Fruit fly (Drosophila melanogaster) whole organism, embryonic: ENCODE measurements around the gene IntS10.

ENCODE experiments used
- Asciz ChIP-seq: fragments of 200-800 bp; sonication (Bioruptor generic); optimal IDR thresholded peaks from 2 replicates; lab custom pipeline; 2017; ENCODE audit warnings: missing biosample characterization, mild to moderate bottlenecking, missing genetic modification characterization, missing genetic modification reagents
- B-H2 ChIP-seq: fragments of 200-800 bp; sonication (Bioruptor generic); optimal IDR thresholded peaks from 2 replicates; lab custom pipeline; 2018; ENCODE audit warnings: missing biosample characterization, mild to moderate bottlenecking, missing genetic modification characterization
- CG1024 ChIP-seq: fragments of 200-800 bp; sonication (Bioruptor generic); IDR thresholded peaks from 2 replicates; pipeline ENCODE4 v1.3.6; 2022; ENCODE audit warnings: missing biosample characterization, missing genetic modification characterization
- CG10959 ChIP-seq: fragments of 200-800 bp; sonication (Bioruptor generic); IDR thresholded peaks from 2 replicates; pipeline ENCODE4 v1.3.6; 2022; ENCODE audit warnings: missing biosample characterization, missing genetic modification characterization
- CG11398 ChIP-seq: fragments of 200-800 bp; sonication (Bioruptor generic); optimal IDR thresholded peaks from 2 replicates; lab custom pipeline; 2016; ENCODE audit warnings: missing biosample characterization, missing genetic modification characterization
- CG11695 ChIP-seq: fragments of 200-800 bp; sonication (Bioruptor generic); IDR thresholded peaks from 3 replicates; pipeline ENCODE4 v1.3.6; 2022; ENCODE audit warnings: missing biosample characterization, missing genetic modification characterization
- CG12391 ChIP-seq: fragments of 200-800 bp; sonication (Bioruptor generic); optimal IDR thresholded peaks from 3 replicates; lab custom pipeline; 2018; ENCODE audit warnings: missing biosample characterization, mild to moderate bottlenecking, missing genetic modification characterization, moderate library complexity
- CG12744 ChIP-seq: fragments of 200-800 bp; sonication (Bioruptor generic); optimal IDR thresholded peaks from 2 replicates; lab custom pipeline; 2016; ENCODE audit warnings: missing biosample characterization, missing genetic modification characterization
- CG15073 ChIP-seq: fragments of 200-800 bp; sonication (Bioruptor generic); optimal IDR thresholded peaks from 2 replicates; lab custom pipeline; 2016; ENCODE audit warnings: missing biosample characterization, missing genetic modification characterization
- CG16779 ChIP-seq: fragments of 200-800 bp; sonication (Bioruptor generic); IDR thresholded peaks from 2 replicates; pipeline ENCODE4 v1.3.6; 2022; ENCODE audit warnings: missing biosample characterization, missing genetic modification characterization
- CG1832 ChIP-seq: fragments of 200-800 bp; sonication (Bioruptor generic); optimal IDR thresholded peaks from 2 replicates; lab custom pipeline; 2017; ENCODE audit warnings: missing biosample characterization, mild to moderate bottlenecking, missing genetic modification characterization, inconsistent platforms
- CG2202 ChIP-seq: fragments of 200-800 bp; sonication (Bioruptor generic); optimal IDR thresholded peaks from 2 replicates; lab custom pipeline; 2018; ENCODE audit warnings: missing biosample characterization, mild to moderate bottlenecking, missing genetic modification characterization
- CG2889 ChIP-seq: fragments of 200-800 bp; sonication (Bioruptor generic); IDR thresholded peaks from 3 replicates; pipeline ENCODE4 v1.3.6; 2022; ENCODE audit warnings: missing biosample characterization, missing genetic modification characterization
- CG34376 ChIP-seq: fragments of 200-800 bp; sonication (Bioruptor generic); optimal IDR thresholded peaks from 2 replicates; lab custom pipeline; 2018; ENCODE audit warnings: missing biosample characterization, mild to moderate bottlenecking, missing genetic modification characterization
- CG5953 ChIP-seq: fragments of 200-800 bp; sonication (Bioruptor generic); IDR thresholded peaks from 2 replicates; pipeline ENCODE4 v1.3.6; 2022; ENCODE audit warnings: missing biosample characterization, missing genetic modification characterization
- CG6175 ChIP-seq: fragments of 200-800 bp; sonication (Bioruptor generic); IDR thresholded peaks from 3 replicates; pipeline ENCODE4 v1.3.6; 2022; ENCODE audit warnings: missing biosample characterization, missing genetic modification characterization
- CG6654 ChIP-seq: fragments of 200-800 bp; sonication (Bioruptor generic); optimal IDR thresholded peaks from 2 replicates; lab custom pipeline; 2017; ENCODE audit warnings: missing biosample characterization, mild to moderate bottlenecking, missing genetic modification characterization
- CG6813 ChIP-seq: fragments of 200-800 bp; sonication (Bioruptor generic); optimal IDR thresholded peaks from 2 replicates; lab custom pipeline; 2017; ENCODE audit warnings: missing biosample characterization, missing genetic modification characterization, mild to moderate bottlenecking, moderate library complexity, missing genetic modification reagents
- CG9797 ChIP-seq: fragments of 200-800 bp; sonication (Bioruptor generic); optimal IDR thresholded peaks from 3 replicates; lab custom pipeline; 2018; ENCODE audit warnings: missing biosample characterization, mild to moderate bottlenecking, missing genetic modification characterization
- CHES-1-like ChIP-seq: fragments of 200-800 bp; sonication (Bioruptor generic); optimal IDR thresholded peaks from 2 replicates; lab custom pipeline; 2016; ENCODE audit warnings: missing biosample characterization, missing genetic modification characterization
- Doc2 ChIP-seq: fragments of 200-800 bp; sonication (Bioruptor generic); IDR thresholded peaks from 2 replicates; pipeline ENCODE4 v1.3.6; 2022; ENCODE audit warnings: missing biosample characterization, missing genetic modification characterization
- H2.0 ChIP-seq: fragments of 200-800 bp; sonication (Bioruptor generic); IDR thresholded peaks from 2 replicates; pipeline ENCODE4 v1.3.6; 2022; ENCODE audit warnings: missing biosample characterization, missing genetic modification characterization
- HLHmδ ChIP-seq: fragments of 200-800 bp; sonication (Bioruptor generic); optimal IDR thresholded peaks from 2 replicates; lab custom pipeline; 2018; ENCODE audit warnings: missing biosample characterization, mild to moderate bottlenecking, missing genetic modification characterization, moderate library complexity
- Hand ChIP-seq: fragments of 200-800 bp; sonication (Bioruptor generic); optimal IDR thresholded peaks from 2 replicates; lab custom pipeline; 2017; ENCODE audit warnings: mild to moderate bottlenecking, missing biosample characterization, missing genetic modification reagents, missing genetic modification characterization
- Hey ChIP-seq: fragments of 200-800 bp; sonication (Bioruptor generic); optimal IDR thresholded peaks from 3 replicates; lab custom pipeline; 2018; ENCODE audit warnings: missing biosample characterization, mild to moderate bottlenecking, missing genetic modification characterization
- Hr51 ChIP-seq, 2 experiments: fragments of 200-800 bp; sonication (Bioruptor generic); optimal IDR thresholded peaks; 2 replicates in 1 of 2; 3 replicates in 1 of 2; lab custom pipeline; 2016 to 2018; ENCODE audit warnings: missing biosample characterization in 2 of 2, missing genetic modification characterization in 2 of 2, mild to moderate bottlenecking in 1 of 2, moderate library complexity in 1 of 2
- Lhr ChIP-seq: fragments of 200-800 bp; sonication (Bioruptor generic); optimal IDR thresholded peaks from 3 replicates; lab custom pipeline; 2017; ENCODE audit warnings: mild to moderate bottlenecking, missing biosample characterization, missing genetic modification reagents, missing genetic modification characterization
- Max ChIP-seq: fragments of 200-800 bp; sonication (Bioruptor generic); optimal IDR thresholded peaks from 2 replicates; lab custom pipeline; 2016; ENCODE audit warnings: missing biosample characterization, mild to moderate bottlenecking, missing genetic modification characterization
- Oaz ChIP-seq: fragments of 200-800 bp; sonication (Bioruptor generic); IDR thresholded peaks from 2 replicates; pipeline ENCODE4 v1.3.6; 2022; ENCODE audit warnings: missing biosample characterization, missing genetic modification characterization
- Side ChIP-seq: fragments of 200-800 bp; sonication (Bioruptor generic); optimal IDR thresholded peaks from 2 replicates; lab custom pipeline; 2016; ENCODE audit warnings: missing biosample characterization, missing genetic modification characterization
- Sry-β ChIP-seq: fragments of 200-800 bp; sonication (Bioruptor generic); optimal IDR thresholded peaks from 2 replicates; lab custom pipeline; 2018; ENCODE audit warnings: missing biosample characterization, mild to moderate bottlenecking, missing genetic modification characterization, moderate library complexity
- Xbp1 ChIP-seq: fragments of 200-800 bp; sonication (Bioruptor generic); optimal IDR thresholded peaks from 3 replicates; lab custom pipeline; 2016; ENCODE audit warnings: missing biosample characterization, mild to moderate bottlenecking, missing genetic modification characterization
- aop ChIP-seq: fragments of 200-800 bp; sonication (Bioruptor generic); IDR thresholded peaks from 2 replicates; pipeline ENCODE4 v1.3.6; 2022; ENCODE audit warnings: missing biosample characterization, missing genetic modification characterization
- danr ChIP-seq: fragments of 200-800 bp; sonication (Bioruptor generic); IDR thresholded peaks from 2 replicates; pipeline ENCODE4 v1.3.6; 2022; ENCODE audit warnings: missing biosample characterization, missing genetic modification characterization
- dati ChIP-seq: fragments of 200-800 bp; sonication (Bioruptor generic); IDR thresholded peaks from 2 replicates; pipeline ENCODE4 v1.3.6; 2022; ENCODE audit warnings: missing biosample characterization, missing genetic modification characterization
- dpn ChIP-seq, 2 experiments: fragments of 200-800 bp; sonication (Bioruptor generic); optimal IDR thresholded peaks; 3 replicates each; lab custom pipeline; 2016; ENCODE audit warnings: missing biosample characterization in 2 of 2, missing genetic modification characterization in 2 of 2
- emc ChIP-seq: fragments of 200-800 bp; sonication (Bioruptor generic); optimal IDR thresholded peaks from 2 replicates; lab custom pipeline; 2016; ENCODE audit warnings: missing biosample characterization, missing genetic modification characterization
- fru ChIP-seq: fragments of >200 bp; optimal IDR thresholded peaks from 2 replicates; lab custom pipeline; 2017
- grn ChIP-seq: fragments of 200-800 bp; sonication (Bioruptor generic); optimal IDR thresholded peaks from 3 replicates; lab custom pipeline; 2017; ENCODE audit warnings: missing biosample characterization, missing genetic modification characterization
- gt ChIP-seq: fragments of 200-800 bp; sonication (Bioruptor generic); IDR thresholded peaks from 2 replicates; pipeline ENCODE4 v1.3.6; 2022; ENCODE audit warnings: missing biosample characterization, missing genetic modification characterization
- jumu ChIP-seq: fragments of 200-800 bp; sonication (Bioruptor generic); optimal IDR thresholded peaks from 3 replicates; lab custom pipeline; 2016; ENCODE audit warnings: missing biosample characterization, missing genetic modification characterization
- nmo ChIP-seq: fragments of 200-800 bp; sonication (Bioruptor generic); optimal IDR thresholded peaks from 2 replicates; lab custom pipeline; 2018; ENCODE audit warnings: missing biosample characterization, mild to moderate bottlenecking, missing genetic modification characterization, moderate library complexity
- pita ChIP-seq: fragments of 200-800 bp; sonication (Bioruptor generic); optimal IDR thresholded peaks from 2 replicates; lab custom pipeline; 2017; ENCODE audit warnings: missing biosample characterization, mild to moderate bottlenecking, missing genetic modification characterization
- slbo ChIP-seq: fragments of 200-800 bp; sonication (Bioruptor generic); IDR thresholded peaks from 2 replicates; pipeline ENCODE4 v1.3.6; 2022; ENCODE audit warnings: missing biosample characterization, missing genetic modification characterization
- tin ChIP-seq: fragments of 200-800 bp; sonication (Bioruptor generic); optimal IDR thresholded peaks from 3 replicates; lab custom pipeline; 2016; ENCODE audit warnings: missing biosample characterization, missing genetic modification characterization
- tll ChIP-seq, 2 experiments: fragments of 200-800 bp in 1 of 2; fragments of >200 bp in 1 of 2; sonication (Bioruptor generic) in 1 of 2; optimal IDR thresholded peaks; 2 replicates each; lab custom pipeline; 2017 to 2019; ENCODE audit warnings: missing biosample characterization in 2 of 2, missing genetic modification characterization in 2 of 2, mild to moderate bottlenecking in 1 of 2, moderate library complexity in 1 of 2
- tna ChIP-seq: fragments of 200-800 bp; sonication (Bioruptor generic); IDR thresholded peaks from 2 replicates; pipeline ENCODE4 v1.3.6; 2022; ENCODE audit warnings: missing biosample characterization, missing genetic modification characterization; ENCODE audit not compliant: partially characterized antibody
- toy ChIP-seq: fragments of 200-800 bp; sonication (Bioruptor generic); IDR thresholded peaks from 2 replicates; pipeline ENCODE4 v1.3.6; 2022; ENCODE audit warnings: missing biosample characterization, missing genetic modification characterization
- wdn ChIP-seq: fragments of 200-800 bp; sonication (Bioruptor generic); IDR thresholded peaks from 2 replicates; pipeline ENCODE4 v1.3.6; 2022; ENCODE audit warnings: missing biosample characterization, missing genetic modification characterization
- z ChIP-seq: fragments of 200-800 bp; sonication (Bioruptor generic); IDR thresholded peaks from 3 replicates; pipeline ENCODE4 v1.3.6; 2022; ENCODE audit warnings: missing biosample characterization, missing genetic modification characterization
- zfh1 ChIP-seq: fragments of 200-800 bp; sonication (Bioruptor generic); IDR thresholded peaks from 3 replicates; pipeline ENCODE4 v1.3.6; 2022; ENCODE audit warnings: missing biosample characterization, missing genetic modification characterization

IntS10 gene

DNA sequence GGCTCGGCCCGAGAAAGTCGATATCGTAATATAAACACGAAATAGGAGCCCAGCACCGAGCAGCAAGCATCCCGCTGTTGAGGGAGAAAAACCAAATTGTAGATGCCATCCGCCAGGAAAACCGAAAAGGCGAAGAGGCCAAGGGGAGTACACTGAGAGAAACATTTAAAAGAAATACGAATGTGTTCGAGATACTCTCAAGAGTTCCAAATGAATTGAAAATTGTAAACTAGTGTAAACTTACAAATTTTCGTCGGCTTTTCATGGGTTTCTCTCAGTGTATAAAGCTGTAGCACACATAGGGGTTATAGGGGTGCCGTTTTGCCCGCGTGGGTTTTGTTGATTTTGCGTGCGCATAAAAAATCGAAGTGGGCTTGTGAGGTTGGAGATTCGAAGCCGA lies 3.8 kb upstream of the IntS10 start (continued):
- TF ChIP-seq H2.0 (GFP tag; lab: Robert Waterston, UW) (peak; percentile 77), CG12391 (tag; lab: Kevin White, UChicago) (peak; percentile 78), CG2889 (GFP tag; lab: Robert Waterston, UW) (peak; percentile 56; the same call in 2 of the 3 replicates), nmo (GFP tag; lab: Kevin White, UChicago) (peak; percentile 62), dpn (GFP tag; optimal IDR thresholded peaks at IDR 0.05; lab: Kevin White, UChicago) (peak; percentile 82 to 86), fru (no peak), z (GFP tag; lab: Robert Waterston, UW) (no peak), toy (GFP tag; lab: Robert Waterston, UW) (peak; percentile 50), danr (peak; percentile 48), CG1832 (GFP tag; lab: Kevin White, UChicago) (no peak), Side (GFP tag; lab: Kevin White, UChicago) (peak; percentile 71), CG12744 (peak; percentile 55), Asciz (no peak), Max (GFP tag; lab: Kevin White, UChicago) (peak; percentile 35), pita (GFP tag; lab: Kevin White, UChicago) (no peak), HLHmδ (no peak), B-H2 (peak; percentile 92), CG5953 (GFP tag; lab: Robert Waterston, UW) (no peak), CG34376 (GFP tag; lab: Kevin White, UChicago) (peak; percentile 76), tna (GFP tag; lab: Robert Waterston, UW) (no peak), tll (GFP tag; optimal IDR thresholded peaks at IDR 0.05; lab: Kevin White, UChicago) (no peak), CHES-1-like (GFP tag; lab: Kevin White, UChicago) (peak; percentile 72), dati (GFP tag; lab: Robert Waterston, UW) (0 out of 2 replicates have a peak, but pooled peaks have one; percentile 8), wdn (peak; percentile 75), Hand (peak; percentile 93), tin (GFP tag; lab: Kevin White, UChicago) (peak; percentile 53), CG6175 (GFP tag; lab: Robert Waterston, UW) (peak; percentile 33; the same call in 1 of the 3 replicates), CG6813 (peak; percentile 64), CG9797 (no peak), gt (0 out of 2 replicates have a peak, but pooled peaks have one; percentile 25), Sry-β (no peak), zfh1 (peak; percentile 53; the same call in 2 of the 3 replicates), CG16779 (GFP tag; lab: Robert Waterston, UW) (peak; percentile 75; the same call in 1 of the 2 replicates), CG10959 (GFP tag; lab: Robert Waterston, UW) (peak; percentile 26; the same call in 1 of the 2 replicates), jumu (peak; percentile 60), Lhr (GFP tag; lab: Kevin White, UChicago) (no peak), Xbp1 (GFP tag; lab: Kevin White, UChicago) (peak; percentile 80), CG11398 (peak; percentile 55), Oaz (peak; percentile 65), Doc2 (GFP tag; lab: Robert Waterston, UW) (peak; percentile 48; the same call in 1 of the 2 replicates), CG15073 (GFP tag; lab: Kevin White, UChicago) (no peak), CG6654 (GFP tag; lab: Kevin White, UChicago) (no peak), emc (GFP tag; lab: Kevin White, UChicago) (peak; percentile 40), Hey (tag; lab: Kevin White, UChicago) (peak; percentile 69), CG2202 (no peak), grn (GFP tag; lab: Kevin White, UChicago) (no peak), aop (0 out of 2 replicates have a peak, but pooled peaks have one; percentile 29), CG11695 (GFP tag; lab: Robert Waterston, UW) (peak; percentile 74), Hr51 (GFP tag; optimal IDR thresholded peaks at IDR 0.05; lab: Kevin White, UChicago) (peak; percentile 69 to 79), slbo (peak; percentile 92), CG1024 (GFP tag; lab: Robert Waterston, UW) (peak; percentile 60)
